Fruit fly (Drosophila melanogaster) whole organism, embryonic: Measurements from ENCODE around the gene foi.

Source experiments
- Ada2b ChIP-seq: fragments of 200-800 bp; sonication (Bioruptor generic); IDR thresholded peaks from 2 replicates; pipeline ENCODE4 v1.3.6; 2022; ENCODE audit warnings: missing biosample characterization, missing genetic modification characterization
- Adf1 ChIP-seq: fragments of 200-800 bp; sonication (Bioruptor generic); IDR thresholded peaks from 2 replicates; pipeline ENCODE4 v1.3.6; 2022; ENCODE audit warnings: missing biosample characterization, missing genetic modification characterization
- CG10462 ChIP-seq: fragments of 200-800 bp; sonication (Bioruptor generic); optimal IDR thresholded peaks from 2 replicates; lab custom pipeline; 2016; ENCODE audit warnings: missing biosample characterization, missing genetic modification characterization
- CG11723 ChIP-seq: fragments of 200-800 bp; sonication (Bioruptor generic); optimal IDR thresholded peaks from 2 replicates; lab custom pipeline; 2017; ENCODE audit warnings: missing biosample characterization, mild to moderate bottlenecking, missing genetic modification characterization
- CG13894 ChIP-seq: fragments of 200-800 bp; sonication (Bioruptor generic); optimal IDR thresholded peaks from 3 replicates; lab custom pipeline; 2018; ENCODE audit warnings: missing biosample characterization, mild to moderate bottlenecking, missing genetic modification characterization, moderate library complexity
- CG14014 ChIP-seq: fragments of 200-800 bp; sonication (Bioruptor generic); IDR thresholded peaks from 2 replicates; pipeline ENCODE4 v1.3.6; 2022; ENCODE audit warnings: missing biosample characterization, missing genetic modification characterization
- CG15011 ChIP-seq: fragments of 200-800 bp; sonication (Bioruptor generic); optimal IDR thresholded peaks from 3 replicates; lab custom pipeline; 2018; ENCODE audit warnings: missing biosample characterization, mild to moderate bottlenecking, missing genetic modification characterization
- CG15514 ChIP-seq: fragments of 200-800 bp; sonication (Bioruptor generic); optimal IDR thresholded peaks from 3 replicates; lab custom pipeline; 2017; ENCODE audit warnings: missing biosample characterization, missing genetic modification characterization, mild to moderate bottlenecking, moderate library complexity, missing genetic modification reagents
- CG1647 ChIP-seq: fragments of 200-800 bp; sonication (Bioruptor generic); optimal IDR thresholded peaks from 3 replicates; lab custom pipeline; 2016; ENCODE audit warnings: missing biosample characterization, missing genetic modification characterization
- CG2678 ChIP-seq: fragments of 200-800 bp; sonication (Bioruptor generic); optimal IDR thresholded peaks from 3 replicates; lab custom pipeline; 2019; ENCODE audit warnings: missing biosample characterization, mild to moderate bottlenecking, missing genetic modification characterization, moderate library complexity
- CG31388 ChIP-seq: fragments of 200-800 bp; sonication (Bioruptor generic); optimal IDR thresholded peaks from 2 replicates; lab custom pipeline; 2016; ENCODE audit warnings: missing biosample characterization, missing genetic modification characterization
- CG32772 ChIP-seq: fragments of 200-800 bp; sonication (Bioruptor generic); IDR thresholded peaks from 2 replicates; pipeline ENCODE4 v1.3.6; 2022; ENCODE audit warnings: missing biosample characterization, missing genetic modification characterization
- CG34224 ChIP-seq: fragments of 200-800 bp; sonication (Bioruptor generic); IDR thresholded peaks from 3 replicates; pipeline ENCODE4 v1.3.6; 2022; ENCODE audit warnings: missing biosample characterization, missing genetic modification characterization; ENCODE audit not compliant: partially characterized antibody
- CG3995 ChIP-seq: fragments of 200-800 bp; sonication (Bioruptor generic); optimal IDR thresholded peaks from 3 replicates; lab custom pipeline; 2016; ENCODE audit warnings: missing biosample characterization, missing genetic modification characterization
- CG4328 ChIP-seq: fragments of 200-800 bp; sonication (Bioruptor generic); optimal IDR thresholded peaks from 3 replicates; lab custom pipeline; 2017; ENCODE audit warnings: missing biosample characterization, missing genetic modification reagents, missing genetic modification characterization
- CG8765 ChIP-seq: fragments of 200-800 bp; sonication (Bioruptor generic); IDR thresholded peaks from 2 replicates; pipeline ENCODE4 v1.3.6; 2022; ENCODE audit warnings: missing biosample characterization, missing genetic modification characterization
- CG8944 ChIP-seq: fragments of 200-800 bp; sonication (Bioruptor generic); optimal IDR thresholded peaks from 3 replicates; lab custom pipeline; 2016; ENCODE audit warnings: missing biosample characterization, missing genetic modification characterization
- Deaf1 ChIP-seq: fragments of 200-800 bp; optimal IDR thresholded peaks from 3 replicates; lab custom pipeline; 2019; ENCODE audit warnings: missing biosample characterization, mild to moderate bottlenecking, missing genetic modification characterization, moderate library complexity
- Dll ChIP-seq: fragments of 200-800 bp; sonication (Bioruptor generic); IDR thresholded peaks from 4 replicates; pipeline ENCODE4 v1.3.6; 2022; ENCODE audit warnings: missing biosample characterization, missing genetic modification characterization; ENCODE audit not compliant: partially characterized antibody
- Doc2 ChIP-seq: fragments of 200-800 bp; sonication (Bioruptor generic); IDR thresholded peaks from 2 replicates; pipeline ENCODE4 v1.3.6; 2022; ENCODE audit warnings: missing biosample characterization, missing genetic modification characterization
- GATAe ChIP-seq: fragments of 200-800 bp; sonication (Bioruptor generic); conservative IDR thresholded peaks from 2 replicates; pipeline ENCODE4 v1.3.6; 2022; ENCODE audit warnings: missing biosample characterization, missing genetic modification characterization
- H15 ChIP-seq: fragments of 200-800 bp; sonication (Bioruptor generic); IDR thresholded peaks from 3 replicates; pipeline ENCODE4 v1.3.6; 2022; ENCODE audit warnings: missing biosample characterization, missing genetic modification characterization
- Hand ChIP-seq: fragments of 200-800 bp; sonication (Bioruptor generic); optimal IDR thresholded peaks from 2 replicates; lab custom pipeline; 2017; ENCODE audit warnings: mild to moderate bottlenecking, missing biosample characterization, missing genetic modification reagents, missing genetic modification characterization
- Hr78 ChIP-seq, 2 experiments: fragments of 200-800 bp in 1 of 2; fragments of >200 bp in 1 of 2; sonication (Bioruptor generic) in 1 of 2; optimal IDR thresholded peaks; 2 replicates each; lab custom pipeline; 2017 to 2019; ENCODE audit warnings: missing biosample characterization in 2 of 2, missing genetic modification characterization in 2 of 2, mild to moderate bottlenecking in 1 of 2, moderate library complexity in 1 of 2
- ab ChIP-seq: fragments of 200-800 bp; sonication (Bioruptor generic); optimal IDR thresholded peaks from 2 replicates; lab custom pipeline; 2016; ENCODE audit warnings: missing biosample characterization, missing genetic modification characterization
- ase ChIP-seq: fragments of 200-800 bp; sonication (Bioruptor generic); IDR thresholded peaks from 3 replicates; pipeline ENCODE4 v1.3.6; 2022; ENCODE audit warnings: missing biosample characterization, missing genetic modification characterization
- ci ChIP-seq: fragments of 200-800 bp; sonication (Bioruptor generic); IDR thresholded peaks from 3 replicates; pipeline ENCODE4 v1.3.6; 2022; ENCODE audit warnings: missing biosample characterization, missing genetic modification characterization
- corto ChIP-seq: fragments of 200-800 bp; sonication (Bioruptor generic); optimal IDR thresholded peaks from 2 replicates; lab custom pipeline; 2016; ENCODE audit warnings: missing biosample characterization, mild to moderate bottlenecking, missing genetic modification characterization, moderate library complexity
- crol ChIP-seq: fragments of 200-800 bp; sonication (Bioruptor generic); IDR thresholded peaks from 2 replicates; pipeline ENCODE4 v1.3.6; 2022; ENCODE audit warnings: missing biosample characterization, missing genetic modification characterization
- fd102C ChIP-seq: fragments of 200-800 bp; sonication (Bioruptor generic); optimal IDR thresholded peaks from 2 replicates; lab custom pipeline; 2018; ENCODE audit warnings: missing biosample characterization, mild to moderate bottlenecking, missing genetic modification characterization, moderate library complexity
- fd96Cb ChIP-seq: fragments of 200-800 bp; sonication (Bioruptor generic); optimal IDR thresholded peaks from 2 replicates; lab custom pipeline; 2018; ENCODE audit warnings: missing biosample characterization, mild to moderate bottlenecking, missing genetic modification characterization, moderate library complexity
- fu2 ChIP-seq: fragments of 200-800 bp; sonication (Bioruptor generic); optimal IDR thresholded peaks from 2 replicates; lab custom pipeline; 2016; ENCODE audit warnings: missing biosample characterization, missing genetic modification characterization
- gce ChIP-seq: fragments of 200-800 bp; sonication (Bioruptor generic); IDR thresholded peaks from 3 replicates; pipeline ENCODE4 v1.3.6; 2022; ENCODE audit warnings: missing biosample characterization, missing genetic modification characterization
- hkb ChIP-seq, 2 experiments: fragments of 200-800 bp in 1 of 2; fragments of >200 bp in 1 of 2; sonication (Bioruptor generic) in 1 of 2; IDR thresholded peaks in 1 of 2; optimal IDR thresholded peaks in 1 of 2; 2 replicates each; pipeline versions ENCODE4 v1.3.6 to Lab custom; 2017 to 2022; ENCODE audit warnings: missing biosample characterization in 1 of 2, missing genetic modification characterization in 1 of 2
- knrl ChIP-seq: fragments of 200-800 bp; sonication (Bioruptor generic); IDR thresholded peaks from 3 replicates; pipeline ENCODE4 v1.3.6; 2022; ENCODE audit warnings: missing biosample characterization, missing genetic modification characterization; ENCODE audit not compliant: partially characterized antibody
- lola ChIP-seq, 3 experiments: fragments of >200 bp in 2 of 3; fragments of 200-800 bp in 1 of 3; sonication (Bioruptor generic) in 1 of 3; optimal IDR thresholded peaks; 2 replicates each; lab custom pipeline; 2017 to 2019; ENCODE audit warnings: missing biosample characterization in 3 of 3, missing genetic modification characterization in 3 of 3, mild to moderate bottlenecking in 1 of 3, moderate library complexity in 1 of 3
- nom ChIP-seq: fragments of 200-800 bp; sonication (Bioruptor generic); optimal IDR thresholded peaks from 2 replicates; lab custom pipeline; 2017; ENCODE audit warnings: missing biosample characterization, missing genetic modification characterization, mild to moderate bottlenecking, moderate library complexity, missing genetic modification reagents
- otp ChIP-seq: fragments of 200-800 bp; sonication (Bioruptor generic); IDR thresholded peaks from 3 replicates; pipeline ENCODE4, ENCODE4 v1.3.6; 2022; ENCODE audit warnings: missing biosample characterization, missing genetic modification characterization
- pb ChIP-seq: fragments of 200-800 bp; sonication (Bioruptor generic); optimal IDR thresholded peaks from 3 replicates; lab custom pipeline; 2016; ENCODE audit warnings: missing biosample characterization, missing genetic modification characterization
- pnt ChIP-seq: fragments of 200-800 bp; sonication (Bioruptor generic); optimal IDR thresholded peaks from 3 replicates; lab custom pipeline; 2016; ENCODE audit warnings: missing biosample characterization, missing genetic modification characterization
- prd ChIP-seq, 3 experiments: fragments of >200 bp in 2 of 3; fragments of 200-800 bp in 1 of 3; sonication (Bioruptor generic) in 1 of 3; optimal IDR thresholded peaks in 2 of 3; IDR thresholded peaks in 1 of 3; 2 replicates in 2 of 3; 3 replicates in 1 of 3; pipeline versions ENCODE4 v1.3.6 to Lab custom; 2017 to 2022; ENCODE audit warnings: missing biosample characterization in 1 of 3, missing genetic modification characterization in 1 of 3
- sd ChIP-seq: fragments of 200-800 bp; sonication (Bioruptor generic); optimal IDR thresholded peaks from 3 replicates; lab custom pipeline; 2018; ENCODE audit warnings: missing biosample characterization, mild to moderate bottlenecking, missing genetic modification characterization, moderate library complexity
- sens-2 ChIP-seq: fragments of 200-800 bp; sonication (Bioruptor generic); IDR thresholded peaks from 2 replicates; pipeline ENCODE4 v1.3.6; 2022; ENCODE audit warnings: missing biosample characterization, missing genetic modification characterization
- shn ChIP-seq: fragments of 200-800 bp; sonication (Bioruptor generic); optimal IDR thresholded peaks from 3 replicates; lab custom pipeline; 2016; ENCODE audit warnings: missing biosample characterization, missing genetic modification characterization
- stwl ChIP-seq: fragments of 200-800 bp; sonication (Bioruptor generic); optimal IDR thresholded peaks from 3 replicates; lab custom pipeline; 2018; ENCODE audit warnings: missing biosample characterization, mild to moderate bottlenecking, missing genetic modification characterization, moderate library complexity
- tna ChIP-seq: fragments of 200-800 bp; sonication (Bioruptor generic); IDR thresholded peaks from 2 replicates; pipeline ENCODE4 v1.3.6; 2022; ENCODE audit warnings: missing biosample characterization, missing genetic modification characterization; ENCODE audit not compliant: partially characterized antibody
- toy ChIP-seq: fragments of 200-800 bp; sonication (Bioruptor generic); IDR thresholded peaks from 2 replicates; pipeline ENCODE4 v1.3.6; 2022; ENCODE audit warnings: missing biosample characterization, missing genetic modification characterization
- unc-4 ChIP-seq: fragments of 200-800 bp; sonication (Bioruptor generic); IDR thresholded peaks from 2 replicates; pipeline ENCODE4 v1.3.6; 2022; ENCODE audit warnings: missing biosample characterization, missing genetic modification characterization; ENCODE audit not compliant: partially characterized antibody
- unpg ChIP-seq: fragments of 200-800 bp; sonication (Bioruptor generic); optimal IDR thresholded peaks from 3 replicates; lab custom pipeline; 2018; ENCODE audit warnings: missing biosample characterization, mild to moderate bottlenecking, missing genetic modification characterization, moderate library complexity

The foi gene

dm6 chr3L:8544710-8545109 is 19.7 kb downstream of the foi start, which contains the start of gene rhea (continued):
- TF ChIP-seq CG15514 (GFP tag; lab: Kevin White, UChicago), result peak; percentile 98
- no peak for TF ChIP-seq CG8765 (GFP tag; lab: Robert Waterston, UW)
- no peak for TF ChIP-seq pb (GFP tag; lab: Kevin White, UChicago)
- no peak for TF ChIP-seq sd (tag; lab: Kevin White, UChicago)
- TF ChIP-seq knrl, result peak; percentile 84
- peak; percentile 24; the same call in 1 of the 3 replicates for TF ChIP-seq otp (GFP tag; lab: Robert Waterston, UW)
- TF ChIP-seq CG4328, result no peak
- no peak for TF ChIP-seq CG13894 (tag; lab: Kevin White, UChicago)
- no peak for TF ChIP-seq hkb (optimal IDR thresholded peaks at IDR 0.05; lab: Kevin White, UChicago)
- 0 out of 2 replicates have a peak, but pooled peaks have one; percentile 15 for TF ChIP-seq hkb (GFP tag; IDR thresholded peaks at IDR 0.05; lab: Robert Waterston, UW)
- TF ChIP-seq CG2678 (tag; lab: Kevin White, UChicago), result peak; percentile 8
- TF ChIP-seq fu2 (GFP tag; lab: Kevin White, UChicago), result no peak
- TF ChIP-seq CG11723 (GFP tag; lab: Kevin White, UChicago), result no peak
- TF ChIP-seq GATAe (GFP tag; lab: Robert Waterston, UW), result no peak
- no peak for TF ChIP-seq CG8944 (GFP tag; lab: Kevin White, UChicago)
- peak; percentile 53 for TF ChIP-seq stwl (tag; lab: Kevin White, UChicago)
- no peak for TF ChIP-seq prd (optimal IDR thresholded peaks at IDR 0.05; lab: Kevin White, UChicago)
- TF ChIP-seq prd (GFP tag; IDR thresholded peaks at IDR 0.05; lab: Robert Waterston, UW), result 0 out of 3 replicates have a peak, but pooled peaks have one; percentile 8
- TF ChIP-seq CG10462 (GFP tag; lab: Kevin White, UChicago), result no peak
- TF ChIP-seq shn (GFP tag; lab: Kevin White, UChicago), result no peak
- TF ChIP-seq CG3995, result peak; percentile 82
- no peak for TF ChIP-seq CG32772 (GFP tag; lab: Robert Waterston, UW)
- TF ChIP-seq CG14014 (GFP tag; lab: Robert Waterston, UW), result no peak
- peak; percentile 90 for TF ChIP-seq Dll
- no peak for TF ChIP-seq CG15011 (GFP tag; lab: Kevin White, UChicago)
- peak; percentile 82 for TF ChIP-seq CG34224
- TF ChIP-seq lola (GFP tag; optimal IDR thresholded peaks at IDR 0.05; lab: Kevin White, UChicago), result peak in 1 of 3 experiments; percentile 10
- TF ChIP-seq tna (GFP tag; lab: Robert Waterston, UW), result peak; percentile 49
- no peak for TF ChIP-seq crol (GFP tag; lab: Robert Waterston, UW)
- no peak for TF ChIP-seq Deaf1 (tag; lab: Kevin White, UChicago)
- no peak for TF ChIP-seq CG1647 (GFP tag; lab: Kevin White, UChicago)
- no peak for TF ChIP-seq corto (GFP tag; lab: Kevin White, UChicago)
- no peak for TF ChIP-seq Ada2b (GFP tag; lab: Robert Waterston, UW)
- TF ChIP-seq Doc2 (GFP tag; lab: Robert Waterston, UW), result no peak
- TF ChIP-seq unc-4, result peak; percentile 87
- no peak for TF ChIP-seq gce (GFP tag; lab: Robert Waterston, UW)
- TF ChIP-seq ase (GFP tag; lab: Robert Waterston, UW), result no peak
- no peak for TF ChIP-seq Hand (GFP tag; lab: Kevin White, UChicago)
- no peak for TF ChIP-seq CG31388 (GFP tag; lab: Kevin White, UChicago)
- TF ChIP-seq fd96Cb, result no peak
- TF ChIP-seq H15 (GFP tag; lab: Robert Waterston, UW), result no peak
- TF ChIP-seq sens-2 (GFP tag; lab: Robert Waterston, UW), result no peak
- TF ChIP-seq fd102C, result no peak
- no peak for TF ChIP-seq Adf1 (GFP tag; lab: Robert Waterston, UW)
- TF ChIP-seq ab, result no peak
- TF ChIP-seq Hr78 (GFP tag; optimal IDR thresholded peaks at IDR 0.05; lab: Kevin White, UChicago), result no peak
- TF ChIP-seq nom (GFP tag; lab: Kevin White, UChicago), result no peak
- peak; percentile 14 for TF ChIP-seq unpg (GFP tag; lab: Kevin White, UChicago)
- no peak for TF ChIP-seq ci (GFP tag; lab: Robert Waterston, UW)
- no peak for TF ChIP-seq toy (GFP tag; lab: Robert Waterston, UW)
- no peak for TF ChIP-seq pnt (GFP tag; lab: Kevin White, UChicago)
